Fruit fly (Drosophila melanogaster) whole organism, embryonic: ENCODE measurements around the gene PAN3.
A peak's percentile ranks its signal among the peaks of the same experiment; 100 is the strongest.

ENCODE experiments used
- B-H2 ChIP-seq: fragments of 200-800 bp; sonication (Bioruptor generic); optimal IDR thresholded peaks from 2 replicates; lab custom pipeline; 2018; ENCODE audit warnings: missing biosample characterization, mild to moderate bottlenecking, missing genetic modification characterization
- Bgb ChIP-seq: fragments of 200-800 bp; sonication (Bioruptor generic); IDR thresholded peaks from 2 replicates; pipeline ENCODE4 v1.3.6; 2022; ENCODE audit warnings: missing biosample characterization, missing genetic modification characterization; ENCODE audit not compliant: partially characterized antibody
- Bteb2 ChIP-seq: fragments of 200-800 bp; sonication (Bioruptor generic); optimal IDR thresholded peaks from 2 replicates; lab custom pipeline; 2016; ENCODE audit warnings: missing biosample characterization, missing genetic modification characterization
- C15 ChIP-seq: fragments of 200-800 bp; sonication (Bioruptor generic); IDR thresholded peaks from 3 replicates; pipeline ENCODE4 v1.3.6; 2022; ENCODE audit warnings: missing biosample characterization, missing genetic modification characterization
- CG10366 ChIP-seq: fragments of 200-800 bp; sonication (Bioruptor generic); IDR thresholded peaks from 2 replicates; pipeline ENCODE4 v1.3.6; 2022; ENCODE audit warnings: missing biosample characterization, missing genetic modification characterization
- CG11085 ChIP-seq: fragments of 200-800 bp; sonication (Bioruptor generic); IDR thresholded peaks from 2 replicates; pipeline ENCODE4 v1.3.6; 2022; ENCODE audit warnings: missing biosample characterization, missing genetic modification characterization
- CG11093 ChIP-seq: fragments of 200-800 bp; sonication (Bioruptor generic); IDR thresholded peaks from 3 replicates; pipeline ENCODE4 v1.3.6; 2022; ENCODE audit warnings: missing biosample characterization, missing genetic modification characterization
- CG11456 ChIP-seq: fragments of 200-800 bp; sonication (Bioruptor generic); IDR thresholded peaks from 3 replicates; pipeline ENCODE4 v1.3.6; 2022; ENCODE audit warnings: missing biosample characterization, missing genetic modification characterization
- CG14014 ChIP-seq: fragments of 200-800 bp; sonication (Bioruptor generic); IDR thresholded peaks from 2 replicates; pipeline ENCODE4 v1.3.6; 2022; ENCODE audit warnings: missing biosample characterization, missing genetic modification characterization
- CG15073 ChIP-seq: fragments of 200-800 bp; sonication (Bioruptor generic); optimal IDR thresholded peaks from 2 replicates; lab custom pipeline; 2016; ENCODE audit warnings: missing biosample characterization, missing genetic modification characterization
- CG17361 ChIP-seq: fragments of 200-800 bp; sonication (Bioruptor generic); IDR thresholded peaks from 3 replicates; pipeline ENCODE4 v1.3.6; 2022; ENCODE audit warnings: missing biosample characterization, missing genetic modification characterization
- CG18764 ChIP-seq: fragments of 200-800 bp; sonication (Bioruptor generic); optimal IDR thresholded peaks from 3 replicates; lab custom pipeline; 2016; ENCODE audit warnings: missing biosample characterization, missing genetic modification characterization
- CG3281 ChIP-seq: fragments of 200-800 bp; sonication (Bioruptor generic); optimal IDR thresholded peaks from 3 replicates; lab custom pipeline; 2017; ENCODE audit warnings: missing biosample characterization, mild to moderate bottlenecking, missing genetic modification characterization
- CG42726 ChIP-seq: fragments of 200-800 bp; sonication (Bioruptor generic); IDR thresholded peaks from 2 replicates; pipeline ENCODE4 v1.3.6; 2022; ENCODE audit warnings: missing biosample characterization, missing genetic modification characterization; ENCODE audit not compliant: partially characterized antibody
- CG4424 ChIP-seq: fragments of 200-800 bp; sonication (Bioruptor generic); optimal IDR thresholded peaks from 3 replicates; lab custom pipeline; 2016; ENCODE audit warnings: missing biosample characterization, missing genetic modification characterization
- CG6175 ChIP-seq: fragments of 200-800 bp; sonication (Bioruptor generic); IDR thresholded peaks from 3 replicates; pipeline ENCODE4 v1.3.6; 2022; ENCODE audit warnings: missing biosample characterization, missing genetic modification characterization
- CG8089 ChIP-seq: fragments of 200-800 bp; sonication (Bioruptor generic); optimal IDR thresholded peaks from 3 replicates; lab custom pipeline; 2016; ENCODE audit warnings: missing biosample characterization, missing genetic modification characterization
- CG8924 ChIP-seq: fragments of 200-800 bp; optimal IDR thresholded peaks from 3 replicates; lab custom pipeline; 2019; ENCODE audit warnings: missing biosample characterization, mild to moderate bottlenecking, missing genetic modification characterization, moderate library complexity
- CG9727 ChIP-seq: fragments of 200-800 bp; sonication (Bioruptor generic); optimal IDR thresholded peaks from 3 replicates; lab custom pipeline; 2017; ENCODE audit warnings: missing biosample characterization, mild to moderate bottlenecking, missing genetic modification characterization
- CG9932 ChIP-seq: fragments of 200-800 bp; sonication (Bioruptor generic); IDR thresholded peaks from 2 replicates; pipeline ENCODE4 v1.3.6; 2022; ENCODE audit warnings: missing biosample characterization, missing genetic modification characterization
- CTCF ChIP-seq: fragments of 200-800 bp; sonication (Bioruptor generic); optimal IDR thresholded peaks from 2 replicates; lab custom pipeline; 2017; ENCODE audit warnings: missing biosample characterization, mild to moderate bottlenecking, missing genetic modification characterization, moderate library complexity
- D ChIP-seq, 2 experiments: fragments of 200-800 bp in 1 of 2; fragments of >200 bp in 1 of 2; sonication (Bioruptor generic) in 1 of 2; optimal IDR thresholded peaks; 2 replicates in 1 of 2; 3 replicates in 1 of 2; lab custom pipeline; 2017; ENCODE audit warnings: mild to moderate bottlenecking in 1 of 2, missing biosample characterization in 1 of 2, missing genetic modification characterization in 1 of 2, missing genetic modification reagents in 1 of 2
- Dbx ChIP-seq: fragments of 200-800 bp; sonication (Bioruptor generic); IDR thresholded peaks from 3 replicates; pipeline ENCODE4 v1.3.6; 2022; ENCODE audit warnings: missing biosample characterization, missing genetic modification characterization
- Dip2 ChIP-seq: fragments of 200-800 bp; sonication (Bioruptor generic); IDR thresholded peaks from 2 replicates; pipeline ENCODE4 v1.3.6; 2022; ENCODE audit warnings: missing biosample characterization, missing genetic modification characterization
- Dip3 ChIP-seq: fragments of 200-800 bp; sonication (Bioruptor generic); optimal IDR thresholded peaks from 3 replicates; lab custom pipeline; 2016; ENCODE audit warnings: missing biosample characterization, missing genetic modification characterization
- Gug ChIP-seq: fragments of 200-800 bp; sonication (Bioruptor generic); IDR thresholded peaks from 4 replicates; pipeline ENCODE4 v1.3.6; 2022; ENCODE audit warnings: missing biosample characterization, missing genetic modification characterization
- Hand ChIP-seq: fragments of 200-800 bp; sonication (Bioruptor generic); optimal IDR thresholded peaks from 2 replicates; lab custom pipeline; 2017; ENCODE audit warnings: mild to moderate bottlenecking, missing biosample characterization, missing genetic modification reagents, missing genetic modification characterization
- Lpt ChIP-seq: fragments of >200 bp; optimal IDR thresholded peaks from 2 replicates; lab custom pipeline; 2018; ENCODE audit warnings: missing biosample characterization, missing genetic modification characterization
- Med ChIP-seq: fragments of 200-800 bp; sonication (Bioruptor generic); peaks from one replicate; lab custom pipeline; 2016; ENCODE audit warnings: missing biosample characterization, missing genetic modification characterization, mild to moderate bottlenecking, inconsistent platforms, moderate library complexity
- Rfx ChIP-seq: fragments of 200-800 bp; sonication (Bioruptor generic); IDR thresholded peaks from 2 replicates; pipeline ENCODE4 v1.3.6; 2022; ENCODE audit warnings: missing biosample characterization, missing genetic modification characterization
- Six4 ChIP-seq: fragments of 200-800 bp; sonication (Bioruptor generic); optimal IDR thresholded peaks from 2 replicates; lab custom pipeline; 2016; ENCODE audit warnings: missing biosample characterization, missing genetic modification characterization
- Spps ChIP-seq: fragments of 200-800 bp; sonication (Bioruptor generic); optimal IDR thresholded peaks from 2 replicates; lab custom pipeline; 2018; ENCODE audit warnings: missing biosample characterization, mild to moderate bottlenecking, missing genetic modification characterization
- Sry-δ ChIP-seq: fragments of 200-800 bp; sonication (Bioruptor generic); optimal IDR thresholded peaks from 2 replicates; lab custom pipeline; 2016; ENCODE audit warnings: missing biosample characterization, missing genetic modification characterization
- Taf1 ChIP-seq: fragments of 200-800 bp; sonication (Bioruptor generic); IDR thresholded peaks from 2 replicates; pipeline ENCODE4 v1.3.6; 2022; ENCODE audit warnings: missing biosample characterization, missing genetic modification characterization
- Tbp ChIP-seq: fragments of >200 bp; optimal IDR thresholded peaks from 2 replicates; lab custom pipeline; 2018; ENCODE audit warnings: missing biosample characterization, missing genetic modification characterization
- Vsx1 ChIP-seq: fragments of 200-800 bp; sonication (Bioruptor generic); optimal IDR thresholded peaks from 2 replicates; lab custom pipeline; 2017; ENCODE audit warnings: missing biosample characterization, mild to moderate bottlenecking, missing genetic modification characterization, missing genetic modification reagents
- Xrp1 ChIP-seq: fragments of 200-800 bp; sonication (Bioruptor generic); IDR thresholded peaks from 2 replicates; pipeline ENCODE4 v1.3.6; 2022; ENCODE audit warnings: missing biosample characterization, missing genetic modification characterization
- bigmax ChIP-seq: fragments of 200-800 bp; sonication (Bioruptor generic); optimal IDR thresholded peaks from 2 replicates; lab custom pipeline; 2018; ENCODE audit warnings: missing biosample characterization, mild to moderate bottlenecking, missing genetic modification characterization
- caup ChIP-seq: fragments of 200-800 bp; sonication (Bioruptor generic); optimal IDR thresholded peaks from 3 replicates; lab custom pipeline; 2017; ENCODE audit warnings: missing biosample characterization, mild to moderate bottlenecking, missing genetic modification characterization, moderate library complexity; ENCODE audit not compliant: severe bottlenecking
- chn ChIP-seq: fragments of 200-800 bp; sonication (Bioruptor generic); optimal IDR thresholded peaks from 2 replicates; lab custom pipeline; 2016; ENCODE audit warnings: missing biosample characterization, missing genetic modification characterization
- dpn ChIP-seq, 2 experiments: fragments of 200-800 bp; sonication (Bioruptor generic); optimal IDR thresholded peaks; 3 replicates each; lab custom pipeline; 2016; ENCODE audit warnings: missing biosample characterization in 2 of 2, missing genetic modification characterization in 2 of 2
- gt ChIP-seq: fragments of 200-800 bp; sonication (Bioruptor generic); IDR thresholded peaks from 2 replicates; pipeline ENCODE4 v1.3.6; 2022; ENCODE audit warnings: missing biosample characterization, missing genetic modification characterization
- insv ChIP-seq, 2 experiments: fragments of 200-800 bp; sonication (Bioruptor generic); optimal IDR thresholded peaks; 3 replicates each; lab custom pipeline; 2016 to 2018; ENCODE audit warnings: missing biosample characterization in 2 of 2, missing genetic modification characterization in 2 of 2
- p53 ChIP-seq: fragments of 200-800 bp; sonication (Bioruptor generic); optimal IDR thresholded peaks from 2 replicates; lab custom pipeline; 2016; ENCODE audit warnings: missing biosample characterization, missing genetic modification characterization
- pum ChIP-seq: fragments of 200-800 bp; sonication (Bioruptor generic); optimal IDR thresholded peaks from 2 replicates; lab custom pipeline; 2016; ENCODE audit warnings: missing biosample characterization, missing genetic modification characterization
- rib ChIP-seq: fragments of 200-800 bp; sonication (Bioruptor generic); IDR thresholded peaks from 2 replicates; pipeline ENCODE4 v1.3.6; 2022; ENCODE audit warnings: missing biosample characterization, missing genetic modification characterization
- sens ChIP-seq: fragments of 200-800 bp; sonication (Bioruptor generic); peaks from one replicate; lab custom pipeline; 2016; ENCODE audit warnings: missing biosample characterization, missing genetic modification characterization
- shn ChIP-seq: fragments of 200-800 bp; sonication (Bioruptor generic); optimal IDR thresholded peaks from 3 replicates; lab custom pipeline; 2016; ENCODE audit warnings: missing biosample characterization, missing genetic modification characterization
- slou ChIP-seq: fragments of 200-800 bp; sonication (Bioruptor generic); optimal IDR thresholded peaks from 3 replicates; lab custom pipeline; 2016; ENCODE audit warnings: missing biosample characterization, missing genetic modification characterization
- tup ChIP-seq: fragments of 200-800 bp; sonication (Bioruptor generic); optimal IDR thresholded peaks from 2 replicates; lab custom pipeline; 2016; ENCODE audit warnings: missing biosample characterization, mild to moderate bottlenecking, missing genetic modification characterization, moderate library complexity

PAN3 gene

dm6 chr3L:3106908-3107821 is 36.2 kb downstream of the PAN3 start, which contains the start of gene Cht7 (continued):
- TF ChIP-seq CG4424 (peak; percentile 77), Lpt (GFP tag; lab: Kevin White, UChicago) (no peak), Med (peak; percentile 96), B-H2 (GFP tag; lab: Kevin White, UChicago) (peak; percentile 53), Taf1 (no peak), CG9727 (peak; percentile 87), Gug (GFP tag; lab: Robert Waterston, UW) (peak; percentile 66; the same call in 3 of the 4 replicates), gt (GFP tag; lab: Robert Waterston, UW) (peak; percentile 42; the same call in 1 of the 2 replicates), sens (GFP tag; lab: Kevin White, UChicago) (peak; percentile 89), chn (GFP tag; lab: Kevin White, UChicago) (peak; percentile 81), Bteb2 (GFP tag; lab: Kevin White, UChicago) (peak; percentile 74), rib (GFP tag; lab: Robert Waterston, UW) (peak; percentile 42; the same call in 1 of the 2 replicates), CG10366 (GFP tag; lab: Robert Waterston, UW) (peak; percentile 85), bigmax (GFP tag; lab: Kevin White, UChicago) (no peak), Six4 (GFP tag; lab: Kevin White, UChicago) (peak; percentile 51), CG42726 (no peak), pum (GFP tag; lab: Kevin White, UChicago) (peak; percentile 46), Rfx (GFP tag; lab: Robert Waterston, UW) (peak; percentile 91), CG8924 (tag; lab: Kevin White, UChicago) (peak; percentile 91), Spps (tag; lab: Kevin White, UChicago) (peak; percentile 49), p53 (GFP tag; lab: Kevin White, UChicago) (no peak), CTCF (peak; percentile 18), Sry-δ (no peak), shn (peak; percentile 22), Dip2 (GFP tag; lab: Robert Waterston, UW) (no peak; the same call in 1 of the 2 replicates), dpn (GFP tag; optimal IDR thresholded peaks at IDR 0.05; lab: Kevin White, UChicago) (peak; percentile 70 to 86), C15 (GFP tag; lab: Robert Waterston, UW) (no peak), Xrp1 (GFP tag; lab: Robert Waterston, UW) (peak; percentile 90), CG9932 (GFP tag; lab: Robert Waterston, UW) (peak; percentile 87), Tbp (GFP tag; lab: Kevin White, UChicago) (no peak), CG17361 (GFP tag; lab: Robert Waterston, UW) (peak; percentile 90), CG11093 (GFP tag; lab: Robert Waterston, UW) (peak; percentile 78; the same call in 2 of the 3 replicates), Dip3 (GFP tag; lab: Kevin White, UChicago) (peak; percentile 72), Hand (peak; percentile 65), CG6175 (0 out of 3 replicates have a peak, but pooled peaks have one; percentile 10), Bgb (no peak), tup (GFP tag; lab: Kevin White, UChicago) (peak; percentile 60), insv (GFP tag; optimal IDR thresholded peaks at IDR 0.05; lab: Kevin White, UChicago) (peak in 1 of 2 experiments; percentile 39), CG8089 (GFP tag; lab: Kevin White, UChicago) (peak; percentile 19), CG3281 (GFP tag; lab: Kevin White, UChicago) (peak; percentile 83), Vsx1 (GFP tag; lab: Kevin White, UChicago) (peak; percentile 78), Dbx (peak; percentile 83), CG14014 (GFP tag; lab: Robert Waterston, UW) (peak; percentile 74), caup (peak; percentile 84), D (optimal IDR thresholded peaks at IDR 0.05; lab: Kevin White, UChicago) (no peak), D (GFP tag; optimal IDR thresholded peaks at IDR 0.05; lab: Kevin White, UChicago) (peak; percentile 81), CG11456 (GFP tag; lab: Robert Waterston, UW) (peak; percentile 77), CG11085 (GFP tag; lab: Robert Waterston, UW) (peak; percentile 50; the same call in 1 of the 2 replicates), CG18764 (GFP tag; lab: Kevin White, UChicago) (peak; percentile 47), slou (peak; percentile 32), CG15073 (GFP tag; lab: Kevin White, UChicago) (peak; percentile 1)
